Worm (Caenorhabditis elegans) whole organism, early embryonic: ENCODE results near the gene ace-4.

Experiments
- B0310.2 ChIP-seq: sonication (generic microtip); optimal IDR thresholded peaks from 2 replicates; lab custom pipeline; 2016; ENCODE audit warnings: mild to moderate bottlenecking, missing genetic modification characterization, missing compliant biosample characterization
- aly-1 ChIP-seq: sonication (generic microtip); optimal IDR thresholded peaks from 2 replicates; lab custom pipeline; 2016; ENCODE audit warnings: missing genetic modification characterization, missing compliant biosample characterization
- ama-1 ChIP-seq: fragments of 150-350 bp; optimal IDR thresholded peaks from 2 replicates; lab custom pipeline; 2014
- ets-7 ChIP-seq: sonication (generic microtip); optimal IDR thresholded peaks from 2 replicates; lab custom pipeline; 2016; ENCODE audit warnings: missing genotype, missing genetic modification characterization, missing compliant biosample characterization
- pes-1 ChIP-seq: fragments of 200-800 bp; sonication (Bioruptor generic); IDR thresholded peaks from 2 replicates; pipeline ENCODE4 v1.3.6; 2022; ENCODE audit warnings: missing genetic modification reagents, missing genetic modification characterization, missing compliant biosample characterization
- tbx-11 ChIP-seq: fragments of 200-800 bp; sonication (Bioruptor generic); IDR thresholded peaks from 2 replicates; pipeline ENCODE4 v1.3.6; 2022; ENCODE audit warnings: missing genetic modification characterization, missing compliant biosample characterization

ce11 chrII:14155259-14156023, 42.4 kb upstream of the ace-4 start, which contains the start of the genes rpl-43 and xrn-2:
- TF ChIP-seq ama-1 (lab: Kevin White, UChicago), result peak; percentile 49
- TF ChIP-seq tbx-11 (GFP tag; lab: Robert Waterston, UW), result no peak
- TF ChIP-seq aly-1 (tag; lab: Kevin White, UChicago), result no peak
- TF ChIP-seq ets-7 (tag; lab: Kevin White, UChicago), result no peak
- TF ChIP-seq B0310.2, result no peak
- no peak for TF ChIP-seq pes-1 (GFP tag; lab: Robert Waterston, UW)
